Fruit fly (Drosophila melanogaster): Measurements from ENCODE around the gene rdgA.

rdgA gene

dm6 chrX:8908137-8908536, 1.3 kb downstream of the rdgA start:
- TF ChIP-seq run (tag; optimal IDR thresholded peaks at IDR 0.05) (no peak), Dref (GFP tag; IDR thresholded peaks at IDR 0.05) (no peak), CG10321 (GFP tag; IDR thresholded peaks at IDR 0.05) (peak; percentile 63), zfh1 (GFP tag; IDR thresholded peaks at IDR 0.05) (no peak), CG6791 (GFP tag; IDR thresholded peaks at IDR 0.05; ENCODE audit: partially characterized antibody) (no peak), sug (tag; optimal IDR thresholded peaks at IDR 0.05) (no peak), Meics (GFP tag; optimal IDR thresholded peaks at IDR 0.05) (no peak), CG12659 (GFP tag; optimal IDR thresholded peaks at IDR 0.05) (no peak), CG9437 (GFP tag; optimal IDR thresholded peaks at IDR 0.05) (no peak), sd (tag; optimal IDR thresholded peaks at IDR 0.05) (peak; percentile 18), insv (GFP tag; optimal IDR thresholded peaks at IDR 0.05) (peak; percentile 91 to 97), cas (GFP tag; IDR thresholded peaks at IDR 0.05) (no peak), CG16813 (GFP tag; IDR thresholded peaks at IDR 0.05; ENCODE audit: partially characterized antibody) (no peak), NC2α (GFP tag; optimal IDR thresholded peaks at IDR 0.05) (no peak), kni (GFP tag; optimal IDR thresholded peaks at IDR 0.05) (peak; percentile 5), vnd (GFP tag; IDR thresholded peaks at IDR 0.05; ENCODE audit: partially characterized antibody) (no peak), nerfin-1 (tag; optimal IDR thresholded peaks at IDR 0.05) (no peak), ftz-f1 (GFP tag; optimal IDR thresholded peaks at IDR 0.05) (peak; percentile 61), jing (GFP tag; optimal IDR thresholded peaks at IDR 0.05) (no peak), Xrp1 (GFP tag; IDR thresholded peaks at IDR 0.05) (no peak), CG1832 (GFP tag; optimal IDR thresholded peaks at IDR 0.05) (peak; percentile 52), Blimp-1 (GFP tag; optimal IDR thresholded peaks at IDR 0.05) (peak; percentile 79), kah (GFP tag; optimal IDR thresholded peaks at IDR 0.05) (peak; percentile 35), onecut (GFP tag; IDR thresholded peaks at IDR 0.05) (peak; percentile 54), Adf1 (GFP tag; IDR thresholded peaks at IDR 0.05) (peak; percentile 80), gcm (GFP tag; optimal IDR thresholded peaks at IDR 0.05) (no peak), Trl (optimal IDR thresholded peaks at IDR 0.05) (peak in 1 of 2 experiments; percentile 9), Trl (GFP tag; optimal IDR thresholded peaks at IDR 0.05) (no peak)

DNA sequence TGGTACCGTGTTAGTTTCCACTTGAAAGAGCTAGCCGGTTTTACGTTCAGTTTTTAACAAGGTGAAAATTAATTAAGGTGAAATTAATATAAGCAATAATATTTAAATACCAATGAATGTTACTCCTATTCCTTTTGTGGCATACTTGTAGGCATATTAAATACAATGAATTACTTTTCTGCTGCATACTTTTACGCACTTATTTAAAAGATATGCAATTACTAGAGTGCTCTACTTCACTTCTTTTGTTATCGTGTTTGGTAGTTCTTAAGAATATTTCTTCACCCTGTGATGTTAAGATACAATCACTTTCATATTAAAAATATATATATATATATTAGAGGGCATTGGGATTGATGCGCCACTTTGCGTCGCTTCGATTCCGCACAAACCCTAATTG, 5.0 kb downstream of the rdgA start:
- TF ChIP-seq CG8290 (GFP tag; optimal IDR thresholded peaks at IDR 0.05) = peak; percentile 92
- TF ChIP-seq CG8290 (tag; optimal IDR thresholded peaks at IDR 0.05) = peak in 1 of 2 experiments; percentile 65
- no peak for TF ChIP-seq nmo (GFP tag; optimal IDR thresholded peaks at IDR 0.05)
- peak; percentile 52; the same call in 1 of the 2 replicates for TF ChIP-seq CG17612 (GFP tag; IDR thresholded peaks at IDR 0.05)
- TF ChIP-seq CG1024 (GFP tag; IDR thresholded peaks at IDR 0.05) = no peak
- TF ChIP-seq CG12769 (tag; optimal IDR thresholded peaks at IDR 0.05) = no peak

DNA sequence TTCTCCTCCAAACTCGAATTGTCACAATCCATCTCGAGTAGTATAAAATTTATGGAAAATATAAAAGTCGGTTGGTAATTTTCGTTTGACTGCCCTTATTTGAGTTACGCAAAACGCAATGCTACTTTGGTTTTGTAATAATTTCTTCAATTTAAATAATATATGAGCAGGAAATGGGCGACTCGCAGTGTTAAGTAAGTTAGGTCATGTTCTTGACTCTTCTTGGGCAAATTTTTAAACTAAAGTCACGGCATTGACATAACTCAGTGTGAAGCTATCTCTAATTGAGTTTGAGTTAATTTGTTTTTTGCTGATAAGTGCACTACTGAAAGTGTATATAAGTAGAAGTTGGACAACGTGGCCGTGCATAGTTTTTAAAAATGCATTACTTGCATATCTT, 16.7 kb downstream of the rdgA start, which contains the start of the genes CG12661 and CG43255:
TSS of gene CG12661 (minus strand) at position 101 of the 400 bp plus-strand sequence.
TSS of gene CG43255 (plus strand) at position 374 of the 400 bp plus-strand sequence.
- TF ChIP-seq CG16863 (GFP tag; optimal IDR thresholded peaks at IDR 0.05) = no peak
- TF ChIP-seq Atf3 (GFP tag; optimal IDR thresholded peaks at IDR 0.05) = no peak
- no peak for TF ChIP-seq CG3407 (GFP tag; optimal IDR thresholded peaks at IDR 0.05)
- no peak for TF ChIP-seq dm (GFP tag; optimal IDR thresholded peaks at IDR 0.05)
- no peak for TF ChIP-seq tna (GFP tag; IDR thresholded peaks at IDR 0.05; ENCODE audit: partially characterized antibody)

Measured in whole organism, embryonic.